Worm (Caenorhabditis elegans): ENCODE data around the gene F11D11.12.

F11D11.12 gene

DNA sequence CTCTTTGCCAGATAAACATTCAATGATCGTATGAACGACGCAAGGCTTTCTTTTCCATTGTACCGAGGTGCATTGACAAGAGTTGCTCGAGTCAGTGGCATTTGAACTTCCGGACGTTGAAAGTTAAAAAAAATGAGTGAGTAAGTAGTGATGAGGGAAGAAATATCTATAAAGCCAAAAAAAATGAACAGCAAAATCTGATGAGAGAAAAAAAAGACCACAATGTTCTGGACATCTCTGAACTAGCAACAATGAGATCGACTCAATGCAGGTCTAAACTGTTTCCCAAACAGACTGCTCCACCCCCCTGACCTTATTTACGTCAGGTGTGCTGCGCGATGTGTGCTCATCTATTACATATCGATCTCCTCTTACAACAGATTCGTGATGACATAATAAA lies at the start of gene F11D11.12, which contains the start of gene F11D11.21:
F11D11.12 (minus strand) TSS at position 238 of the 400 bp plus-strand sequence.
F11D11.21 (minus strand) TSS at position 101 of the 400 bp plus-strand sequence.
- TF ChIP-seq blmp-1 (tag; optimal IDR thresholded peaks at IDR 0.05) (no peak), elt-1 (tag; optimal IDR thresholded peaks at IDR 0.05; ENCODE audit: borderline replicate concordance, insufficient read depth) (no peak), sptf-1 (tag; optimal IDR thresholded peaks at IDR 0.05) (no peak), mab-5 (tag; optimal IDR thresholded peaks at IDR 0.05) (no peak)

- TF ChIP-seq mls-2 (tag; optimal IDR thresholded peaks at IDR 0.05) (no peak), nhr-28 (tag; optimal IDR thresholded peaks at IDR 0.05) (no peak), cnd-1 (tag; optimal IDR thresholded peaks at IDR 0.05) (no peak)
Measured at ce11 chrV:18790658-18791057, 40.2 kb upstream of the F11D11.12 start, which contains the start of gene nhr-231. nhr-231 (plus strand) TSS chrV:18790958.

- TF ChIP-seq elt-1 (tag; optimal IDR thresholded peaks at IDR 0.05; ENCODE audit: borderline replicate concordance, insufficient read depth) (no peak), unc-39 (tag; optimal IDR thresholded peaks at IDR 0.05) (no peak), blmp-1 (tag; optimal IDR thresholded peaks at IDR 0.05) (no peak), ztf-11 (tag; optimal IDR thresholded peaks at IDR 0.05) (no peak), ceh-43 (GFP tag; optimal IDR thresholded peaks at IDR 0.05) (no peak), sptf-1 (tag; optimal IDR thresholded peaks at IDR 0.05) (no peak)
Measured at ce11 chrV:18787417-18787918, 37.0 kb upstream of the F11D11.12 start, which contains the start of gene Y17D7B.2. Y17D7B.2 (plus strand) TSS chrV:18787739.

ce11 chrV:18786694-18787093 lies 36.2 kb upstream of the F11D11.12 start, which contains the start of gene Y17D7B.3:
Y17D7B.3 (minus strand) TSS chrV:18786794.
- TF ChIP-seq nhr-28 (tag; optimal IDR thresholded peaks at IDR 0.05) (no peak), bed-3 (GFP tag; optimal IDR thresholded peaks at IDR 0.05) (no peak), pha-4 (tag; optimal IDR thresholded peaks at IDR 0.05) (no peak), ztf-11 (tag; optimal IDR thresholded peaks at IDR 0.05) (no peak), mab-5 (tag; optimal IDR thresholded peaks at IDR 0.05) (no peak), nhr-237 (tag; optimal IDR thresholded peaks at IDR 0.05) (no peak), ceh-43 (GFP tag; optimal IDR thresholded peaks at IDR 0.05) (no peak), blmp-1 (tag; optimal IDR thresholded peaks at IDR 0.05) (no peak), drap-1 (GFP tag; optimal IDR thresholded peaks at IDR 0.05) (no peak), lin-32 (GFP tag; optimal IDR thresholded peaks at IDR 0.05) (no peak), zip-8 (tag; optimal IDR thresholded peaks at IDR 0.05) (no peak)

DNA sequence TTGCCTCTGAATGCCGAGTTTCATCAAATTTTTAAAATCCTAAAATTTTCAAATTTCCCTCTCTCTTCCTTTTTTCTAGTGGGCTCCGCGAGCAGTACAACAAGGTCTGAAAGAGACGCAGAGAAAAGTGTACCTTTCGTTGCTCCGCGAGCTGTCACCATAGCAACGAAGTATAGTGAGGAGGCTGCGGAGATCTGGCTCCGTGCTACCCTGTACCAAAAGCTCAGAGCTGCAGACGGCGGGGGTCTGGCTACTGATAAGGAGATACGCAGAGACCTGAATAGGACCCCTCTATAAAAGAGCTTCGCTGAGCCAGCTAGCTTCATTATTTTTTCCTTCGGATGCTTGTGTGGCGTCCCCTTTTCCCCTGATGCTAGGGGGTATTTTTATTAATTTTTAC lies 33.0 kb upstream of the F11D11.12 start, which contains the start of gene Y17D7B.10:
Y17D7B.10 (plus strand) TSS at position 243 of the 400 bp plus-strand sequence.
- no peak for TF ChIP-seq pha-4 (tag; optimal IDR thresholded peaks at IDR 0.05)
- no peak for TF ChIP-seq nhr-28 (tag; optimal IDR thresholded peaks at IDR 0.05)
- no peak for TF ChIP-seq ces-1 (GFP tag; optimal IDR thresholded peaks at IDR 0.05)
- TF ChIP-seq ceh-43 (GFP tag; optimal IDR thresholded peaks at IDR 0.05), result no peak
- no peak for TF ChIP-seq elt-3 (tag; optimal IDR thresholded peaks at IDR 0.05)
- TF ChIP-seq ceh-39 (tag; optimal IDR thresholded peaks at IDR 0.05), result no peak
- TF ChIP-seq mab-5 (tag; optimal IDR thresholded peaks at IDR 0.05), result no peak
- no peak for TF ChIP-seq nhr-2 (tag; optimal IDR thresholded peaks at IDR 0.05)
- TF ChIP-seq flh-1 (GFP tag; optimal IDR thresholded peaks at IDR 0.05), result no peak

DNA sequence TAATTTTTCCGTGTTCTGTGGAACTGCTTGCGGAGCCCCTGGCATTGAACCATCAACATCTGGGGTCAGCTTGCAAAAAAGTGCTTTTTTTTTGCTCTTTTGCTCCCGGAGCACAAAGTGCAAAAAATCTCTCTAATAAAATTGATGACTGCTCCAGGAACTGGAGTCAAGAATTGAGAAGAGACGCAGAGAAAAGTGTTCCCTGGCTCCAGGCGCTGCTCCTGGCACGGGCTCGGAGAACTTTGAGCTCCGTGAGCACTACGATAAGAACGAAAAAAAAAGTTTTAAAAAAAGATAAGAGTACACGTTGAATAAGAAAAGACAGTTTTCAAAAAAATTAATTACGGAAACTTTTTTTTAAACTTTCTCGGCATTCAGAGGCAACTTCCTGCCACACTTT lies 32.3 kb upstream of the F11D11.12 start:
- TF ChIP-seq bed-3 (GFP tag; optimal IDR thresholded peaks at IDR 0.05) (no peak), mep-1 (tag; optimal IDR thresholded peaks at IDR 0.05) (no peak), drap-1 (GFP tag; optimal IDR thresholded peaks at IDR 0.05) (no peak), nhr-237 (tag; optimal IDR thresholded peaks at IDR 0.05) (no peak), elt-1 (tag; optimal IDR thresholded peaks at IDR 0.05; ENCODE audit: borderline replicate concordance, insufficient read depth) (no peak), unc-39 (tag; optimal IDR thresholded peaks at IDR 0.05) (no peak), mls-2 (tag; optimal IDR thresholded peaks at IDR 0.05) (no peak), sem-2 (GFP tag; optimal IDR thresholded peaks at IDR 0.05) (no peak), tbx-8 (GFP tag; optimal IDR thresholded peaks at IDR 0.05) (no peak), unc-120 (tag; optimal IDR thresholded peaks at IDR 0.05; ENCODE audit: poor library complexity, severe bottlenecking) (no peak), nhr-76 (tag; optimal IDR thresholded peaks at IDR 0.05) (no peak), pha-4 (tag; optimal IDR thresholded peaks at IDR 0.05) (no peak), zip-8 (tag; optimal IDR thresholded peaks at IDR 0.05) (no peak)

DNA sequence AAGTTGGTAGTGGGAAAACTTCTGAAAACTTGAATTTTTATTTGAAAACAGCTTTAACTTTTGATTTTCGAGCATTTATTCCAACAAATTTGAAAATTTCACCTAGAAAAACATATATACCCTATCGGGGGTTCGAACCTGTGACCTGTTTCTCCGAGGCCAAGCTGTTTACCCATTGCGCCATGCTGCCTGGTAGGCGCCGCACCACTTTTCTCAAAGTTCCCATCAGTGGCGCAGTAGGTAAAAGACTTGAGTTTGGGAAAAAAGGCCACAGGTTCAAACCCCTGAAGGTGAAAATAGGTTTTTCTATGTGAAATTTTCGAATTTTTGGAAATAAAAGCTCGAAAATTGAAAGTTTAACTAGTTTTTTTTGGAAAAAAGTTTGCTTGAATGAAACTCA lies 30.1 kb upstream of the F11D11.12 start:
- TF ChIP-seq ztf-11 (tag; optimal IDR thresholded peaks at IDR 0.05) (no peak), sem-2 (GFP tag; optimal IDR thresholded peaks at IDR 0.05) (no peak), elt-1 (tag; optimal IDR thresholded peaks at IDR 0.05; ENCODE audit: borderline replicate concordance, insufficient read depth) (no peak), mls-2 (tag; optimal IDR thresholded peaks at IDR 0.05) (no peak), drap-1 (GFP tag; optimal IDR thresholded peaks at IDR 0.05) (no peak), cnd-1 (tag; optimal IDR thresholded peaks at IDR 0.05) (no peak), mab-5 (tag; optimal IDR thresholded peaks at IDR 0.05) (no peak), ceh-43 (GFP tag; optimal IDR thresholded peaks at IDR 0.05) (no peak), pha-4 (tag; optimal IDR thresholded peaks at IDR 0.05) (no peak), unc-120 (tag; optimal IDR thresholded peaks at IDR 0.05; ENCODE audit: poor library complexity, severe bottlenecking) (no peak), ceh-83 (GFP tag; optimal IDR thresholded peaks at IDR 0.05) (no peak), M03D4.4 (tag; optimal IDR thresholded peaks at IDR 0.05) (no peak), ces-1 (GFP tag; optimal IDR thresholded peaks at IDR 0.05) (no peak), ceh-39 (tag; optimal IDR thresholded peaks at IDR 0.05) (no peak), lin-13 (tag; optimal IDR thresholded peaks at IDR 0.05) (no peak)
